Fruit fly (Drosophila melanogaster) whole organism, embryonic: Measurements from ENCODE around the gene asun.

ENCODE experiments used
- ATbp ChIP-seq: fragments of 200-800 bp; sonication (Bioruptor generic); optimal IDR thresholded peaks from 2 replicates; lab custom pipeline; 2017; ENCODE audit warnings: missing biosample characterization, mild to moderate bottlenecking, missing genetic modification characterization, missing genetic modification reagents
- Asciz ChIP-seq: fragments of 200-800 bp; sonication (Bioruptor generic); optimal IDR thresholded peaks from 2 replicates; lab custom pipeline; 2017; ENCODE audit warnings: missing biosample characterization, mild to moderate bottlenecking, missing genetic modification characterization, missing genetic modification reagents
- CG1024 ChIP-seq: fragments of 200-800 bp; sonication (Bioruptor generic); IDR thresholded peaks from 2 replicates; pipeline ENCODE4 v1.3.6; 2022; ENCODE audit warnings: missing biosample characterization, missing genetic modification characterization
- CG10462 ChIP-seq: fragments of 200-800 bp; sonication (Bioruptor generic); optimal IDR thresholded peaks from 2 replicates; lab custom pipeline; 2016; ENCODE audit warnings: missing biosample characterization, missing genetic modification characterization
- CG10543 ChIP-seq: fragments of 200-800 bp; sonication (Bioruptor generic); optimal IDR thresholded peaks from 3 replicates; lab custom pipeline; 2017; ENCODE audit warnings: missing biosample characterization, mild to moderate bottlenecking, missing genetic modification characterization, moderate library complexity
- CG12942 ChIP-seq: fragments of 200-800 bp; sonication (Bioruptor generic); optimal IDR thresholded peaks from 3 replicates; lab custom pipeline; 2016; ENCODE audit warnings: missing biosample characterization, missing genetic modification characterization
- CG14710 ChIP-seq: fragments of 200-800 bp; sonication (Bioruptor generic); optimal IDR thresholded peaks from 3 replicates; lab custom pipeline; 2019; ENCODE audit warnings: missing biosample characterization, mild to moderate bottlenecking, missing genetic modification characterization, moderate library complexity
- CG15601 ChIP-seq: fragments of 200-800 bp; sonication (Bioruptor generic); optimal IDR thresholded peaks from 3 replicates; lab custom pipeline; 2019; ENCODE audit warnings: missing biosample characterization, mild to moderate bottlenecking, missing genetic modification characterization, moderate library complexity
- CG1603 ChIP-seq: fragments of 200-800 bp; sonication (Bioruptor generic); optimal IDR thresholded peaks from 2 replicates; lab custom pipeline; 2019; ENCODE audit warnings: missing biosample characterization, mild to moderate bottlenecking, missing genetic modification characterization, moderate library complexity
- CG18764 ChIP-seq: fragments of 200-800 bp; sonication (Bioruptor generic); optimal IDR thresholded peaks from 3 replicates; lab custom pipeline; 2016; ENCODE audit warnings: missing biosample characterization, missing genetic modification characterization
- CG33213 ChIP-seq: fragments of 200-800 bp; sonication (Bioruptor generic); optimal IDR thresholded peaks from 3 replicates; lab custom pipeline; 2016; ENCODE audit warnings: missing biosample characterization, missing genetic modification characterization
- CG34376 ChIP-seq: fragments of 200-800 bp; sonication (Bioruptor generic); optimal IDR thresholded peaks from 2 replicates; lab custom pipeline; 2018; ENCODE audit warnings: missing biosample characterization, mild to moderate bottlenecking, missing genetic modification characterization
- CG3838 ChIP-seq: fragments of 200-800 bp; sonication (Bioruptor generic); optimal IDR thresholded peaks from 3 replicates; lab custom pipeline; 2016; ENCODE audit warnings: missing biosample characterization, missing genetic modification characterization
- CG8089 ChIP-seq: fragments of 200-800 bp; sonication (Bioruptor generic); optimal IDR thresholded peaks from 3 replicates; lab custom pipeline; 2016; ENCODE audit warnings: missing biosample characterization, missing genetic modification characterization
- CG9817 ChIP-seq: fragments of 200-800 bp; sonication (Bioruptor generic); optimal IDR thresholded peaks from 2 replicates; lab custom pipeline; 2018; ENCODE audit warnings: missing biosample characterization, mild to moderate bottlenecking, missing genetic modification characterization, moderate library complexity
- CHES-1-like ChIP-seq: fragments of 200-800 bp; sonication (Bioruptor generic); optimal IDR thresholded peaks from 2 replicates; lab custom pipeline; 2016; ENCODE audit warnings: missing biosample characterization, missing genetic modification characterization
- Dek ChIP-seq: fragments of 200-800 bp; sonication (Bioruptor generic); optimal IDR thresholded peaks from 3 replicates; lab custom pipeline; 2019; ENCODE audit warnings: missing biosample characterization, mild to moderate bottlenecking, missing genetic modification characterization, moderate library complexity
- Dip3 ChIP-seq: fragments of 200-800 bp; sonication (Bioruptor generic); optimal IDR thresholded peaks from 3 replicates; lab custom pipeline; 2016; ENCODE audit warnings: missing biosample characterization, missing genetic modification characterization
- E2f1 ChIP-seq: fragments of 200-800 bp; sonication (Bioruptor generic); IDR thresholded peaks from 2 replicates; pipeline ENCODE4 v1.3.6; 2022; ENCODE audit warnings: missing biosample characterization, missing genetic modification characterization
- H15 ChIP-seq: fragments of 200-800 bp; sonication (Bioruptor generic); IDR thresholded peaks from 3 replicates; pipeline ENCODE4 v1.3.6; 2022; ENCODE audit warnings: missing biosample characterization, missing genetic modification characterization
- Lhr ChIP-seq: fragments of 200-800 bp; sonication (Bioruptor generic); optimal IDR thresholded peaks from 3 replicates; lab custom pipeline; 2017; ENCODE audit warnings: mild to moderate bottlenecking, missing biosample characterization, missing genetic modification reagents, missing genetic modification characterization
- Nf-YB ChIP-seq: fragments of 200-800 bp; sonication (Bioruptor generic); optimal IDR thresholded peaks from 3 replicates; lab custom pipeline; 2019; ENCODE audit warnings: missing biosample characterization, mild to moderate bottlenecking, missing genetic modification characterization, moderate library complexity
- Poxn ChIP-seq: fragments of 200-800 bp; sonication (Bioruptor generic); IDR thresholded peaks from 2 replicates; pipeline ENCODE4 v1.3.6; 2022; ENCODE audit warnings: missing biosample characterization, missing genetic modification characterization
- Scr ChIP-seq: fragments of 200-800 bp; sonication (Bioruptor generic); IDR thresholded peaks from 2 replicates; pipeline ENCODE4 v1.3.6; 2022; ENCODE audit warnings: missing biosample characterization, missing genetic modification characterization; ENCODE audit not compliant: partially characterized antibody
- Sry-β ChIP-seq: fragments of 200-800 bp; sonication (Bioruptor generic); optimal IDR thresholded peaks from 2 replicates; lab custom pipeline; 2018; ENCODE audit warnings: missing biosample characterization, mild to moderate bottlenecking, missing genetic modification characterization, moderate library complexity
- Stat92E ChIP-seq, 3 experiments: fragments of >200 bp in 2 of 3; fragments of 200-800 bp in 1 of 3; sonication (Bioruptor generic) in 1 of 3; optimal IDR thresholded peaks; 2 replicates each; lab custom pipeline; 2017 to 2019; ENCODE audit warnings: missing biosample characterization in 3 of 3, missing genetic modification characterization in 3 of 3, mild to moderate bottlenecking in 1 of 3, moderate library complexity in 1 of 3
- YL-1 ChIP-seq: fragments of 200-800 bp; sonication (Bioruptor generic); optimal IDR thresholded peaks from 3 replicates; lab custom pipeline; 2017; ENCODE audit warnings: missing biosample characterization, mild to moderate bottlenecking, missing genetic modification characterization
- abd-A ChIP-seq: fragments of 200-800 bp; sonication (Bioruptor generic); optimal IDR thresholded peaks from 3 replicates; lab custom pipeline; 2019; ENCODE audit warnings: missing biosample characterization, mild to moderate bottlenecking, missing genetic modification characterization, moderate library complexity
- az2 ChIP-seq: fragments of 200-800 bp; sonication (Bioruptor generic); optimal IDR thresholded peaks from 3 replicates; lab custom pipeline; 2016; ENCODE audit warnings: missing biosample characterization, missing genetic modification characterization
- bab2 ChIP-seq: fragments of 200-800 bp; sonication (Bioruptor generic); optimal IDR thresholded peaks from 2 replicates; lab custom pipeline; 2016; ENCODE audit warnings: missing biosample characterization, missing genetic modification characterization
- br ChIP-seq: fragments of >200 bp; optimal IDR thresholded peaks from 2 replicates; lab custom pipeline; 2017
- chn ChIP-seq: fragments of 200-800 bp; sonication (Bioruptor generic); optimal IDR thresholded peaks from 2 replicates; lab custom pipeline; 2016; ENCODE audit warnings: missing biosample characterization, missing genetic modification characterization
- dati ChIP-seq: fragments of 200-800 bp; sonication (Bioruptor generic); IDR thresholded peaks from 2 replicates; pipeline ENCODE4 v1.3.6; 2022; ENCODE audit warnings: missing biosample characterization, missing genetic modification characterization
- dmrt99B ChIP-seq: fragments of 200-800 bp; sonication (Bioruptor generic); optimal IDR thresholded peaks from 2 replicates; lab custom pipeline; 2018; ENCODE audit warnings: missing biosample characterization, mild to moderate bottlenecking, missing genetic modification characterization, moderate library complexity
- exex ChIP-seq: fragments of 200-800 bp; sonication (Bioruptor generic); optimal IDR thresholded peaks from 4 replicates; lab custom pipeline; 2018; ENCODE audit warnings: missing biosample characterization, mild to moderate bottlenecking, missing genetic modification characterization, moderate library complexity
- h ChIP-seq: fragments of >200 bp; optimal IDR thresholded peaks from 2 replicates; lab custom pipeline; 2017
- lab ChIP-seq: fragments of 200-800 bp; sonication (Bioruptor generic); optimal IDR thresholded peaks from 3 replicates; lab custom pipeline; 2017; ENCODE audit warnings: missing biosample characterization, missing genetic modification characterization, mild to moderate bottlenecking, moderate library complexity, missing genetic modification reagents
- maf-S ChIP-seq: fragments of 200-800 bp; sonication (Bioruptor generic); optimal IDR thresholded peaks from 2 replicates; lab custom pipeline; 2016; ENCODE audit warnings: missing biosample characterization, missing genetic modification characterization
- phol ChIP-seq: fragments of 200-800 bp; sonication (Bioruptor generic); optimal IDR thresholded peaks from 3 replicates; lab custom pipeline; 2018; ENCODE audit warnings: missing biosample characterization, mild to moderate bottlenecking, missing genetic modification characterization, moderate library complexity
- pzg ChIP-seq: fragments of 200-800 bp; sonication (Bioruptor generic); optimal IDR thresholded peaks from 3 replicates; lab custom pipeline; 2018; ENCODE audit warnings: missing biosample characterization, mild to moderate bottlenecking, missing genetic modification characterization, moderate library complexity
- sc ChIP-seq, 3 experiments: fragments of >200 bp in 2 of 3; fragments of 200-800 bp in 1 of 3; sonication (Bioruptor generic) in 1 of 3; optimal IDR thresholded peaks; 2 replicates in 2 of 3; 3 replicates in 1 of 3; lab custom pipeline; 2017; ENCODE audit warnings: mild to moderate bottlenecking in 1 of 3, missing biosample characterization in 1 of 3, missing genetic modification characterization in 1 of 3, missing genetic modification reagents in 1 of 3
- scrt ChIP-seq: fragments of 200-800 bp; sonication (Bioruptor generic); optimal IDR thresholded peaks from 2 replicates; lab custom pipeline; 2018; ENCODE audit warnings: missing biosample characterization, mild to moderate bottlenecking, missing genetic modification characterization, moderate library complexity
- seq ChIP-seq: fragments of 200-800 bp; sonication (Bioruptor generic); IDR thresholded peaks from 2 replicates; pipeline ENCODE4 v1.3.6; 2022; ENCODE audit warnings: missing biosample characterization, missing genetic modification characterization
- slp2 ChIP-seq: fragments of 200-800 bp; sonication (Bioruptor generic); optimal IDR thresholded peaks from 2 replicates; lab custom pipeline; 2016; ENCODE audit warnings: missing biosample characterization, missing genetic modification characterization
- sna ChIP-seq: fragments of 200-800 bp; sonication (Bioruptor generic); IDR thresholded peaks from 2 replicates; pipeline ENCODE4 v1.3.6; 2022; ENCODE audit warnings: missing biosample characterization, missing genetic modification characterization; ENCODE audit not compliant: partially characterized antibody
- tna ChIP-seq: fragments of 200-800 bp; sonication (Bioruptor generic); IDR thresholded peaks from 2 replicates; pipeline ENCODE4 v1.3.6; 2022; ENCODE audit warnings: missing biosample characterization, missing genetic modification characterization; ENCODE audit not compliant: partially characterized antibody
- trh ChIP-seq: fragments of 200-800 bp; sonication (Bioruptor generic); optimal IDR thresholded peaks from 2 replicates; lab custom pipeline; 2016; ENCODE audit warnings: missing biosample characterization, missing genetic modification characterization
- vfl ChIP-seq: fragments of 200-800 bp; sonication (Bioruptor generic); optimal IDR thresholded peaks from 2 replicates; lab custom pipeline; 2016; ENCODE audit warnings: missing biosample characterization, missing genetic modification characterization

Gene asun

dm6 chr3R:16231385-16232307, 32.4 kb upstream of the asun start (continued):
- TF ChIP-seq Nf-YB (GFP tag; lab: Kevin White, UChicago) (peak; percentile 37), scrt (GFP tag; lab: Kevin White, UChicago) (peak; percentile 39), Sry-β (no peak), tna (no peak), br (lab: Kevin White, UChicago) (no peak), Dip3 (peak; percentile 68), dmrt99B (tag; lab: Kevin White, UChicago) (peak; percentile 86), CG8089 (GFP tag; lab: Kevin White, UChicago) (peak; percentile 57), Dek (peak; percentile 57), az2 (GFP tag; lab: Kevin White, UChicago) (peak; percentile 60), exex (peak; percentile 7), CHES-1-like (GFP tag; lab: Kevin White, UChicago) (peak; percentile 62), vfl (peak; percentile 40), sna (GFP tag; lab: Robert Waterston, UW) (no peak), CG18764 (GFP tag; lab: Kevin White, UChicago) (peak; percentile 40), CG3838 (peak; percentile 35), seq (GFP tag; lab: Robert Waterston, UW) (no peak), CG14710 (tag; lab: Kevin White, UChicago) (peak; percentile 77), sc (optimal IDR thresholded peaks at IDR 0.05; lab: Kevin White, UChicago) (no peak), sc (GFP tag; optimal IDR thresholded peaks at IDR 0.05; lab: Kevin White, UChicago) (peak; percentile 75), E2f1 (GFP tag; lab: Robert Waterston, UW) (no peak), Asciz (GFP tag; lab: Kevin White, UChicago) (peak; percentile 69), CG1603 (peak; percentile 52), trh (peak; percentile 8), abd-A (tag; lab: Kevin White, UChicago) (peak; percentile 84), phol (tag; lab: Kevin White, UChicago) (peak; percentile 86), CG10462 (GFP tag; lab: Kevin White, UChicago) (peak; percentile 11), YL-1 (GFP tag; lab: Kevin White, UChicago) (peak; percentile 14), CG12942 (peak; percentile 51), Lhr (GFP tag; lab: Kevin White, UChicago) (peak; percentile 40), CG34376 (no peak), h (lab: Kevin White, UChicago) (no peak), CG1024 (GFP tag; lab: Robert Waterston, UW) (no peak), ATbp (GFP tag; lab: Kevin White, UChicago) (peak; percentile 73), Stat92E (GFP tag; optimal IDR thresholded peaks at IDR 0.05; lab: Kevin White, UChicago) (no peak), slp2 (GFP tag; lab: Kevin White, UChicago) (peak; percentile 60), pzg (GFP tag; lab: Kevin White, UChicago) (no peak), lab (GFP tag; lab: Kevin White, UChicago) (peak; percentile 69), Poxn (GFP tag; lab: Robert Waterston, UW) (no peak), CG15601 (tag; lab: Kevin White, UChicago) (peak; percentile 57), Scr (no peak), CG9817 (tag; lab: Kevin White, UChicago) (peak; percentile 67), chn (GFP tag; lab: Kevin White, UChicago) (peak; percentile 67), dati (GFP tag; lab: Robert Waterston, UW) (no peak), CG33213 (GFP tag; lab: Kevin White, UChicago) (peak; percentile 34), CG10543 (GFP tag; lab: Kevin White, UChicago) (peak; percentile 63), bab2 (GFP tag; lab: Kevin White, UChicago) (peak; percentile 72), H15 (GFP tag; lab: Robert Waterston, UW) (no peak), maf-S (peak; percentile 68)
